Worm (Caenorhabditis elegans) whole organism, midembryonic: ENCODE data around the gene dop-1.

Source experiments
- T22C8.4 ChIP-seq: fragments of 200-800 bp; sonication (Bioruptor generic); IDR thresholded peaks from 2 replicates; pipeline ENCODE4 v1.3.6; 2022; ENCODE audit warnings: missing genetic modification characterization, missing compliant biosample characterization
- cog-1 ChIP-seq: sonication (generic microtip); optimal IDR thresholded peaks from 2 replicates; lab custom pipeline; 2016; ENCODE audit warnings: missing genetic modification characterization, missing compliant biosample characterization
- flt-1 ChIP-seq: fragments of 200-800 bp; sonication (Bioruptor generic); IDR thresholded peaks from 2 replicates; pipeline ENCODE4 v1.3.6; 2022; ENCODE audit warnings: missing genetic modification characterization, missing compliant biosample characterization
- klf-2 ChIP-seq: fragments of 200-800 bp; sonication (Bioruptor generic); conservative IDR thresholded peaks from 2 replicates; pipeline ENCODE4 v1.3.6; 2022; ENCODE audit warnings: missing genetic modification reagents, missing genetic modification characterization, missing compliant biosample characterization
- med-1 ChIP-seq: sonication (generic microtip); optimal IDR thresholded peaks from 2 replicates; lab custom pipeline; 2017; ENCODE audit warnings: missing genetic modification characterization, mild to moderate bottlenecking, missing compliant biosample characterization, antibody characterized with exemption, missing genetic modification reagents; ENCODE audit not compliant: insufficient read depth
- ref-1 ChIP-seq: fragments of 200-800 bp; sonication (Bioruptor generic); conservative IDR thresholded peaks from 2 replicates; pipeline ENCODE4 v1.3.6; 2022; ENCODE audit warnings: missing genetic modification reagents, missing genetic modification characterization, missing compliant biosample characterization
- tab-1 ChIP-seq: fragments of 200-800 bp; sonication (Bioruptor generic); IDR thresholded peaks from 2 replicates; pipeline ENCODE4 v1.3.6; 2022; ENCODE audit warnings: missing genetic modification characterization, missing compliant biosample characterization
- ztf-23 ChIP-seq: fragments of 200-800 bp; sonication (Bioruptor generic); IDR thresholded peaks from 2 replicates; pipeline ENCODE4 v1.3.6; 2022; ENCODE audit warnings: missing genetic modification reagents, missing genetic modification characterization, missing compliant biosample characterization
- ztf-29 ChIP-seq: fragments of 200-800 bp; sonication (Bioruptor generic); IDR thresholded peaks from 2 replicates; pipeline ENCODE4 v1.3.6; 2022; ENCODE audit warnings: missing genetic modification reagents, missing genetic modification characterization, missing compliant biosample characterization

dop-1 gene

DNA sequence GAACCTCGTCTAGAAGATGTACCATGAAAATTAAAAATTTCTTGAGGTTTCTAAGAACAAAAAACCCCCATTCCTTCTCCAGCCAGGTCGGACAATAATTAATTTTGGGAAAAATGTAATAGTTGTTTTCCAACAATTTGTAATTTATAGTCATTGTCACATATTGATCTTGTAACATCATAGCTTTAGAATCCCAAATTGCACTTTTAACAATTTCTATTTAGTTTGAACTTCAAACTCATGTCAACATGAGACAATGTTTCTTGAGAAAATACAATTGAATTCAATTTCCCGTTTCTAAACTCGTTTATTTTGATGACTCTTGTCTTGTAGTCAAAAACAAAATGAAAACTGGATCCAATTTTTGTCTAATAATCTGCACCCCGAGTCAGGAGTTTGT is 18.4 kb downstream of the dop-1 start:
- TF ChIP-seq ref-1 (GFP tag; lab: Robert Waterston, UW) (no peak), cog-1 (no peak), T22C8.4 (GFP tag; lab: Robert Waterston, UW) (no peak), klf-2 (no peak), tab-1 (no peak)

DNA sequence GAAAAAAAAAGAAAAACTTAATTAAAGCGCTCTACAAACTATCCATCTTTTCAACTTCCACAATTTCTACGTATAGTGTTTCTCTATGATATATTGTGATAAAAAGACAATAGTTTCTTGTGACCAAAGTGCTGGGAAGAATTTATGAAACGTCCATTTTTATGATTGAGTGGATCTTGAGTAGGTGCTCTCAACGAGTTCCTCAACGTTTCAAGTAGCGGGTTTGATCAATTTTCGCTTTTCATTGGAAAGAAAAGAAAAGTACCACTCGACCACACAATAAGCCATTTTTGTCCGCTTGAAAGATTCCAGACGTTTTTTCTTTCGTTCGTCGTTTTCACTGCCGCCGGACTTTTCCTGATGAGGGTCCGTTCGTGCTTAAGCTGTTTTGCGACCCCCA is 21.2 kb downstream of the dop-1 start:
- TF ChIP-seq T22C8.4 (GFP tag; lab: Robert Waterston, UW) = no peak
- TF ChIP-seq ztf-29 (GFP tag; lab: Robert Waterston, UW) = no peak
- TF ChIP-seq klf-2 = no peak
- TF ChIP-seq flt-1 (GFP tag; lab: Robert Waterston, UW) = no peak
- TF ChIP-seq cog-1 = no peak
- TF ChIP-seq ref-1 (GFP tag; lab: Robert Waterston, UW) = no peak
- TF ChIP-seq ztf-23 (GFP tag; lab: Robert Waterston, UW) = no peak
- no peak for TF ChIP-seq med-1
- TF ChIP-seq tab-1 = no peak

DNA sequence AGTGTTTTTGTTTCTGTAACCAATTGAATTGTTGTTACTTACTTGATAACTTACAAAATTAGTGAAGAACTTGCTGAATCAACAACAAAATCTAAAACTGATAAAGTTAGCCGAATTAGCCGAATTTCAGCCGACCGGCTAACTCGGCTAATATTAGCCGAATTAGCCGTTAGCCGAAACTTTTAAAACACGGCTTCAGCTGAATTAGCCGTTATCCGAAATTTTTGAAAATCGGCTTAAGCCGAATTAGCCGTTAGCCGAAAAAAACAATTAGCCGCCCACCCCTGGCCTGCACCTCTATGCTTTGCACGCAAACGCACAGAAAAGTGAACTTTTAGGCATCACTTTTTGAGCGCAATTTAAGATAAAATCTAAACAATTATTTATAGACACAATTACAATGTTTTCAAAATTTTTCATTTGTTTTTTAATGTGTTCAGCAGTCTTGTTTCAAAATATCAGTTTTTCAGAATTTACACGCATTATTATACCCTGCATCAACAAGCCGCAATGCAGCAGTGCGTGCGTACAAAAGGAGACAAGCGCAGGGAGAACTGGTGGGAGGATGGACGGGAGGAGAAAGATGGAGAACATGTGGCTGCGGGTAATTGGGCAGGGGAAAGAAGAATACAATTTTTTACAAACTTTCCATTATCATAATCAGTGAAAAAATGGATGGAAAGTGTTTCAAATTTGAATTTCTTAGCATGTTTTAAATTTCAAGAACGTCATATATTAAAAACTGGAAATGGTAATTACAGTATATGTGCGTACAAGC is 23.4 kb downstream of the dop-1 start:
- peak; percentile 54 for TF ChIP-seq cog-1
- peak; percentile 48; the same call in 1 of the 2 replicates for TF ChIP-seq ztf-23 (GFP tag; lab: Robert Waterston, UW)
- TF ChIP-seq T22C8.4 (GFP tag; lab: Robert Waterston, UW) = no peak

DNA sequence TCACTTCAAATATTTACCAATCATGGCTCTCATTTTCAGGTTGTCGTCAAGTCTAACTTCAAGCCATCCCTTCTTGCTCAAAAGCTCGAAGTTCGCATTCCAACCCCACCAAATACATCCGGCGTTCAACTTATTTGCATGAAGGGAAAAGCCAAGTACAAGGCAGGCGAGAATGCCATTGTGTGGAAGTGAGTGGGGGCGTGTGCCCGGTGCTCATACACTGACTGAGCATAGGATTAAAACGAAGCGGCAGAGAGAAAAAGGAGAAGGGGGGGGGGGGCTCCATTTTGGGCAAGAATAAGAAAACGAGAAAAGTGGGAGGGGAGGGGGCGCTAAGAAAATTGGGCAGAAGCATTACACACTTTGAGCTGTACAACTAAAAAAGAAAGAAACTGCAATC is 27.0 kb downstream of the dop-1 start:
- TF ChIP-seq T22C8.4 (GFP tag; lab: Robert Waterston, UW) = no peak
- no peak for TF ChIP-seq ztf-29 (GFP tag; lab: Robert Waterston, UW)
- no peak for TF ChIP-seq med-1

DNA sequence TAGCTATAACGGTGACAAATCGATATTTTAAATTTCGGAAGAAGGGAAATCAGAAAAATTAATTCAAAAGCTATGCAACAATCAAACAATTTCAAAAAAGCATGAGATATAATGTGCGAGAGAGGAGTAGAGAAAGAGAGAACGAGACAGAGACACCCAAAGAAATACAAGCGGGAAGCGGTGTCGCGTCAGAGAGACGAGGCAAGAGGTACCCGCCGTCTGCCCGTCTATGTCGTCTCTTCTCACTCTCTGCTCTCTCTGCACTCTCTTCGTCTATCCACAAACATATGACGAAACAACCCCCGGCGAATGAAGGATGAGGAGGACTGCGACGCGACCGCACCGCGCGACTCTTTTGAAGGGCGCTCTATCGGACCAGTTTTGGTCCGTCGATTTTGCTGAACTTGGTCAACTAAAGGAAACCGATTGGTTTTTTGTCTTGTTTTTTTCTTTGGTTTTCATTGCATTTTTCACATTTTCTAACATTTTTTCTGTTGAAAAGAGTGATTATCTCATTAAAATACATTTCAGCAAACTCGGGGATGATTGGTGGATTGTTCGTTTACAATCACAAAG is 29.7 kb downstream of the dop-1 start, which contains the start of gene dpy-23:
Gene dpy-23, plus strand, starts transcription at position 526 of the 576 bp plus-strand sequence.
- no peak for TF ChIP-seq med-1
- peak; percentile 91 for TF ChIP-seq cog-1
- 0 out of 2 replicates have a peak, but pooled peaks have one; percentile 46 for TF ChIP-seq flt-1 (GFP tag; lab: Robert Waterston, UW)

DNA sequence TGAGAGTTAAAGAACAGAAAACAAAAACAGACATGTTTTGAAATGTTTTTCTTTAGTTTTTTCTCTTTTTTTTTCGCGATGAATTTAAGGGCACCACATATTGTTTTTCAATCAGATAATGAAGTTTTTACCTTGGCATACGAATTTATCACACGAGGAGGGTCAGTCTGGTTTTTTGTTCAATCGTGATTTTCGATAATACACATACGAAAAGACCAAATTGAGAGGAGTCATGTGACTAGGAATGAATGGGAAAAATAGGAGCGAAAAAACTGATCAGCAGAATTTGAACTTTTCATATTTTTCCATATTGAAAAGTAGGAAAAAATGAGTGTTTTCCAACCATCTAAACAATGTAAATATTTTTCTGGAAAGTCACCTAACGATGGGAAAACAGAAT is 32.2 kb downstream of the dop-1 start:
- no peak for TF ChIP-seq cog-1
- TF ChIP-seq ztf-23 (GFP tag; lab: Robert Waterston, UW) = no peak
- TF ChIP-seq ref-1 (GFP tag; lab: Robert Waterston, UW) = no peak
- TF ChIP-seq ztf-29 (GFP tag; lab: Robert Waterston, UW) = no peak
- TF ChIP-seq med-1 = no peak
- TF ChIP-seq klf-2 = no peak
- no peak for TF ChIP-seq tab-1
- TF ChIP-seq flt-1 (GFP tag; lab: Robert Waterston, UW) = no peak
- TF ChIP-seq T22C8.4 (GFP tag; lab: Robert Waterston, UW) = no peak

DNA sequence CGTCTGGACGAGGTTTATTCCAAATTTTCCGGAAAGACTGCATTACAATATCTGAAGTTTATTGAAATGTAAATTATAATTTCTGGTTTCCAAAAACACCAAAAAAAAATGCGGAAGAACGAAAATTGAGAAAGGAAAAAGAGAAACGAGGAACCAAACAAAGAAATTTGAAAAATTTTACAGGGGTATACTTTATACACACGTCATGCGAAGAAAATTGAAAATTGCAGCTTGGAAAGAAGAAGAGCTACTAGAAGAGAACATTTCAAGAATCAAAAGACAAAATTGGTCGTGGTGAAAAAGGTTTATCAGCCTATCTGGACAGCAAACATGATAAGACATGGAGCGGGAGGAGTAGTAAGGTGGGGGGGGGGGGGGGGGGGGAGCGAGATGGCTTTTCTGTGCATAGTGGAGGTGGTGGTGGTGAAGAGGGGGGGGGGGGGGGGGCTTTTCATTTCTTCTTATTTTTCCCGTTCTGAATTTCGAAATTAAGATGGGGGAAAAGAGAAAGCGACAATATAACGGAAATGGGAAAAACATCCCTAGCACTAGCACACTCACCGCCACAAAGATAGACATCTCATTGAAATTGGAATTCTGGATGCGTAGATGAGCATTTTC is 35.2 kb downstream of the dop-1 start, which contains the start of gene lst-2:
Gene lst-2, minus strand, starts transcription at position 51 of the 621 bp plus-strand sequence.
- TF ChIP-seq cog-1 (no peak), ztf-29 (GFP tag; lab: Robert Waterston, UW) (no peak), klf-2 (no peak), tab-1 (no peak), ref-1 (GFP tag; lab: Robert Waterston, UW) (no peak), T22C8.4 (GFP tag; lab: Robert Waterston, UW) (no peak), ztf-23 (GFP tag; lab: Robert Waterston, UW) (no peak), flt-1 (GFP tag; lab: Robert Waterston, UW) (no peak), med-1 (no peak)

DNA sequence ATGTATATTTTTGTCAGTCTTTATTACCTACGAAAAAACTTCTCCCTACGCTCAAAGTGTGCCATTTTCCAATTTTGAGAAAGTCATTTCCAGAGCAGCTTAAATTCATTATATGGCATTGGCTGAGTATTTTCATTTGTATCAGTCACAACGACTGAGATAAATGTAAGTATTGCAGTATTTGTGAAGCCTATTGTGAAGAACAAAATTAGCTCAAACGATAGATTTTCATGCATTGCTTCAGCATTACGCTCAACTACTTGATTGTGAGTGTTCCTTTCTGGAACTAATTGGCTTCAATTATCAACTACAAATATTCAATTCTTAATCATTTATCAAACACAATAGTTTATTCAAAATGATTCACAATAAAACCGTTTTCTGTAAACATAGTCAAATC is 41.0 kb downstream of the dop-1 start, which contains the start of gene R160.12:
Gene R160.12, minus strand, starts transcription at position 101 of the 400 bp plus-strand sequence.
- no peak for TF ChIP-seq ztf-23 (GFP tag; lab: Robert Waterston, UW)
- no peak for TF ChIP-seq T22C8.4 (GFP tag; lab: Robert Waterston, UW)
- no peak for TF ChIP-seq klf-2
- TF ChIP-seq med-1 = no peak
- no peak for TF ChIP-seq ztf-29 (GFP tag; lab: Robert Waterston, UW)
- no peak for TF ChIP-seq cog-1
- no peak for TF ChIP-seq ref-1 (GFP tag; lab: Robert Waterston, UW)
- TF ChIP-seq flt-1 (GFP tag; lab: Robert Waterston, UW) = no peak
- TF ChIP-seq tab-1 = no peak

DNA sequence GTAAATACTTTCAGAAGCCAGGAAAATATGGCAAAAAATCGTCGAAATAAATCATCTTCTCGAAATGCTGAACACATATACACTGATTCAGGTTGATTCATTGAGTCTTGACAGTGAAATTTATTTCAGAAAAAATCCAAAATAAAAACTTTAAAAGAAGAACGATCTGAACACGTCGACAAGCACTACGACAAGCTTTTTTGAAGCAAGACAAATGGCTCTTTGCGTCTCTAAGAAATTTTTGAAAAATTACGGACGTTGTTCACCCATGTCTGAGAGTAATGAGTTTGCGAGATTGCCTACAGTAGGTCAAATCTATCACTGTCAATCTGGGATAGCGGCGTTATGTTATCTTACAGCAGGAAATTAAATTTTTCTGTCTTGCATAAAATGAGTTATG is 41.9 kb downstream of the dop-1 start, which contains the start of gene R160.2:
Gene R160.2, minus strand, starts transcription at position 101 of the 400 bp plus-strand sequence.
- TF ChIP-seq flt-1 (GFP tag; lab: Robert Waterston, UW) (no peak), tab-1 (no peak), med-1 (no peak), T22C8.4 (GFP tag; lab: Robert Waterston, UW) (no peak), klf-2 (no peak), ztf-23 (GFP tag; lab: Robert Waterston, UW) (no peak), ztf-29 (GFP tag; lab: Robert Waterston, UW) (no peak), ref-1 (GFP tag; lab: Robert Waterston, UW) (no peak), cog-1 (no peak)

DNA sequence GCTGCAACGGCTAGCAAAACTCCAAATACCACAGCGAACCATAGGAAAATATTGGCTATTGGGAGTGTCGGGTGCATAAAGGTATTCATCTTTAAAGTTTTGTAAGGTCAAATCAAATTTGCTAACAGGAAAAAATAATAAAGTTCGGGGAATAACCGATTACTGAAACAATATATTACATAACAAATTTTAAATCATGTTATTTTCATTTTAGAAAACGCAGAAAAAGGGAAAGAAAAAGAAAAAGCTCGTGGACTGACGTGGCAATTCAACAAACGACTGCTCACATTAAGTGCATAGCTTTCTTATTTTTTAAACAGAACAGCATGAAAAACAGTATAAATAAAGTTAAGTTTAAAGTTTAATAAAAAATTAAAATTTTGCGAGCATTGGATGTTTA is 45.5 kb downstream of the dop-1 start, which contains the start of gene R160.6:
Gene R160.6, minus strand, starts transcription at position 101 of the 400 bp plus-strand sequence.
- TF ChIP-seq T22C8.4 (GFP tag; lab: Robert Waterston, UW) (no peak), ztf-29 (GFP tag; lab: Robert Waterston, UW) (no peak), flt-1 (GFP tag; lab: Robert Waterston, UW) (no peak), ref-1 (GFP tag; lab: Robert Waterston, UW) (no peak), tab-1 (no peak)
